Worm (Caenorhabditis elegans) whole organism, L1 larva: Measurements from ENCODE around the gene emb-8.

Experiments used
- C16A3.4 ChIP-seq: fragments of 150-350 bp; optimal IDR thresholded peaks from 2 replicates; lab custom pipeline; 2014; ENCODE audit warnings: missing biosample characterization, missing genetic modification characterization
- F16B12.6 ChIP-seq: fragments of 150-350 bp; optimal IDR thresholded peaks from 2 replicates; lab custom pipeline; 2014; ENCODE audit warnings: missing biosample characterization, missing genetic modification characterization
- alr-1 ChIP-seq: fragments of 200-800 bp; sonication (Bioruptor generic); optimal IDR thresholded peaks from 2 replicates; lab custom pipeline; 2018; ENCODE audit warnings: borderline replicate concordance, mild to moderate bottlenecking, missing genetic modification characterization, missing compliant biosample characterization
- aly-2 ChIP-seq: fragments of 150-350 bp; optimal IDR thresholded peaks from 2 replicates; lab custom pipeline; 2014; ENCODE audit warnings: missing biosample characterization, missing genetic modification characterization
- ama-1 ChIP-seq: fragments of 150-350 bp; optimal IDR thresholded peaks from 2 replicates; lab custom pipeline; 2014
- ces-1 ChIP-seq: fragments of 150-350 bp; optimal IDR thresholded peaks from 2 replicates; lab custom pipeline; 2014; ENCODE audit warnings: missing biosample characterization, missing genetic modification reagents, missing genetic modification characterization
- dpl-1 ChIP-seq, 3 experiments: fragments of 150-350 bp in 2 of 3; sonication (generic microtip) in 1 of 3; optimal IDR thresholded peaks; 2 replicates each; lab custom pipeline; 2014 to 2017; ENCODE audit warnings: missing biosample characterization in 3 of 3, missing genetic modification characterization in 3 of 3, missing genetic modification reagents in 3 of 3
- dsc-1 ChIP-seq: sonication (generic microtip); optimal IDR thresholded peaks from 2 replicates; lab custom pipeline; 2016; ENCODE audit warnings: mild to moderate bottlenecking, missing genetic modification characterization, missing compliant biosample characterization
- efl-3 ChIP-seq: fragments of 200-800 bp; sonication (Bioruptor generic); optimal IDR thresholded peaks from 2 replicates; lab custom pipeline; 2018; ENCODE audit warnings: mild to moderate bottlenecking, missing genetic modification characterization, missing compliant biosample characterization
- egl-27 ChIP-seq, 2 experiments: fragments of 150-350 bp in 1 of 2; sonication (generic microtip); optimal IDR thresholded peaks; 3 replicates each; lab custom pipeline; 2017 to 2018; ENCODE audit warnings: missing biosample characterization in 2 of 2, missing genetic modification characterization in 2 of 2, missing genetic modification reagents in 2 of 2
- ets-5 ChIP-seq: fragments of 200-800 bp; sonication (Bioruptor generic); IDR thresholded peaks from 2 replicates; pipeline ENCODE4 v1.3.6; 2022; ENCODE audit warnings: missing genetic modification characterization, missing compliant biosample characterization
- fkh-10 ChIP-seq: sonication (generic microtip); optimal IDR thresholded peaks from 2 replicates; lab custom pipeline; 2017; ENCODE audit warnings: missing biosample characterization, missing genetic modification reagents, missing genetic modification characterization
- fkh-8 ChIP-seq: sonication (generic microtip); optimal IDR thresholded peaks from 2 replicates; lab custom pipeline; 2016; ENCODE audit warnings: mild to moderate bottlenecking, missing genetic modification characterization, missing compliant biosample characterization
- fos-1 ChIP-seq: fragments of 150-350 bp; optimal IDR thresholded peaks from 2 replicates; lab custom pipeline; 2014; ENCODE audit warnings: missing biosample characterization, missing genetic modification characterization
- grh-1 ChIP-seq: fragments of 200-800 bp; sonication (Bioruptor generic); IDR thresholded peaks from 2 replicates; pipeline ENCODE4 v1.3.6; 2022; ENCODE audit warnings: missing genetic modification reagents, missing genetic modification characterization, missing compliant biosample characterization
- hpl-2 ChIP-seq: fragments of 150-350 bp; optimal IDR thresholded peaks from 2 replicates; lab custom pipeline; 2014; ENCODE audit warnings: missing biosample characterization, missing genetic modification reagents, missing genetic modification characterization
- isw-1 ChIP-seq: fragments of 200-800 bp; sonication (Bioruptor generic); IDR thresholded peaks from 2 replicates; pipeline ENCODE4 v1.3.6; 2022; ENCODE audit warnings: missing genetic modification characterization, missing compliant biosample characterization
- jun-1 ChIP-seq: fragments of 150-350 bp; optimal IDR thresholded peaks from 2 replicates; lab custom pipeline; 2014; ENCODE audit warnings: missing biosample characterization, missing genetic modification reagents, missing genetic modification characterization
- lin-14 ChIP-seq: fragments of 200-800 bp; sonication (Bioruptor generic); optimal IDR thresholded peaks from 2 replicates; lab custom pipeline; 2018; ENCODE audit warnings: mild to moderate bottlenecking, missing genetic modification characterization, moderate library complexity, missing compliant biosample characterization
- lin-35 ChIP-seq, 2 experiments: fragments of 150-350 bp; optimal IDR thresholded peaks; 2 replicates each; lab custom pipeline; 2014; ENCODE audit warnings: missing biosample characterization in 2 of 2, missing genetic modification characterization in 2 of 2, missing genetic modification reagents in 2 of 2
- lir-3 ChIP-seq: sonication (generic microtip); optimal IDR thresholded peaks from 2 replicates; lab custom pipeline; 2016; ENCODE audit warnings: mild to moderate bottlenecking, missing genetic modification characterization, moderate library complexity, missing compliant biosample characterization; ENCODE audit not compliant: poor library complexity
- mef-2 ChIP-seq: fragments of 150-350 bp; optimal IDR thresholded peaks from 2 replicates; lab custom pipeline; 2014; ENCODE audit warnings: missing biosample characterization, missing genetic modification characterization
- nhr-20 ChIP-seq: sonication (generic microtip); optimal IDR thresholded peaks from 2 replicates; lab custom pipeline; 2016; ENCODE audit warnings: mild to moderate bottlenecking, missing genetic modification characterization, missing compliant biosample characterization
- nhr-237 ChIP-seq: fragments of 150-350 bp; optimal IDR thresholded peaks from 2 replicates; lab custom pipeline; 2014; ENCODE audit warnings: missing biosample characterization, missing genetic modification characterization
- nhr-84 ChIP-seq: sonication (generic microtip); optimal IDR thresholded peaks from 2 replicates; lab custom pipeline; 2017; ENCODE audit warnings: missing biosample characterization, missing genetic modification characterization
- snpc-4 ChIP-seq: fragments of 150-350 bp; optimal IDR thresholded peaks from 2 replicates; lab custom pipeline; 2014; ENCODE audit warnings: missing biosample characterization, missing genetic modification characterization
- snu-23 ChIP-seq: sonication (generic microtip); optimal IDR thresholded peaks from 2 replicates; lab custom pipeline; 2016; ENCODE audit warnings: missing genetic modification characterization, missing compliant biosample characterization
- swsn-7 ChIP-seq: sonication (generic microtip); optimal IDR thresholded peaks from 2 replicates; lab custom pipeline; 2016; ENCODE audit warnings: missing genetic modification characterization, missing compliant biosample characterization
- tbx-2 ChIP-seq: sonication (generic microtip); optimal IDR thresholded peaks from 2 replicates; lab custom pipeline; 2016; ENCODE audit warnings: missing genetic modification characterization, missing compliant biosample characterization
- tlp-1 ChIP-seq: fragments of 150-350 bp; optimal IDR thresholded peaks from 2 replicates; lab custom pipeline; 2014; ENCODE audit warnings: missing biosample characterization, missing genetic modification characterization
- unc-130 ChIP-seq: fragments of 150-350 bp; optimal IDR thresholded peaks from 2 replicates; lab custom pipeline; 2017; ENCODE audit warnings: missing biosample characterization, missing genetic modification characterization, inconsistent platforms
- unc-30 ChIP-seq: sonication (generic microtip); optimal IDR thresholded peaks from 2 replicates; lab custom pipeline; 2017; ENCODE audit warnings: missing biosample characterization, missing genetic modification characterization
- unc-86 ChIP-seq: sonication (generic microtip); optimal IDR thresholded peaks from 2 replicates; lab custom pipeline; 2016; ENCODE audit warnings: missing genetic modification characterization, missing compliant biosample characterization
- unc-98 ChIP-seq: fragments of 200-800 bp; sonication (Bioruptor generic); IDR thresholded peaks from 2 replicates; pipeline ENCODE4 v1.3.6; 2022; ENCODE audit warnings: missing genetic modification characterization, missing compliant biosample characterization
- vab-15 ChIP-seq: sonication (generic microtip); optimal IDR thresholded peaks from 2 replicates; lab custom pipeline; 2017; ENCODE audit warnings: missing genotype, mild to moderate bottlenecking, missing genetic modification characterization, missing compliant biosample characterization
- xbp-1 ChIP-seq: sonication (generic microtip); optimal IDR thresholded peaks from 2 replicates; lab custom pipeline; 2016; ENCODE audit warnings: missing genetic modification characterization, missing compliant biosample characterization
- zip-4 ChIP-seq: fragments of 200-800 bp; sonication (Bioruptor generic); optimal IDR thresholded peaks from 2 replicates; lab custom pipeline; 2018; ENCODE audit warnings: mild to moderate bottlenecking, missing genetic modification characterization, moderate library complexity, missing compliant biosample characterization

The emb-8 gene

DNA sequence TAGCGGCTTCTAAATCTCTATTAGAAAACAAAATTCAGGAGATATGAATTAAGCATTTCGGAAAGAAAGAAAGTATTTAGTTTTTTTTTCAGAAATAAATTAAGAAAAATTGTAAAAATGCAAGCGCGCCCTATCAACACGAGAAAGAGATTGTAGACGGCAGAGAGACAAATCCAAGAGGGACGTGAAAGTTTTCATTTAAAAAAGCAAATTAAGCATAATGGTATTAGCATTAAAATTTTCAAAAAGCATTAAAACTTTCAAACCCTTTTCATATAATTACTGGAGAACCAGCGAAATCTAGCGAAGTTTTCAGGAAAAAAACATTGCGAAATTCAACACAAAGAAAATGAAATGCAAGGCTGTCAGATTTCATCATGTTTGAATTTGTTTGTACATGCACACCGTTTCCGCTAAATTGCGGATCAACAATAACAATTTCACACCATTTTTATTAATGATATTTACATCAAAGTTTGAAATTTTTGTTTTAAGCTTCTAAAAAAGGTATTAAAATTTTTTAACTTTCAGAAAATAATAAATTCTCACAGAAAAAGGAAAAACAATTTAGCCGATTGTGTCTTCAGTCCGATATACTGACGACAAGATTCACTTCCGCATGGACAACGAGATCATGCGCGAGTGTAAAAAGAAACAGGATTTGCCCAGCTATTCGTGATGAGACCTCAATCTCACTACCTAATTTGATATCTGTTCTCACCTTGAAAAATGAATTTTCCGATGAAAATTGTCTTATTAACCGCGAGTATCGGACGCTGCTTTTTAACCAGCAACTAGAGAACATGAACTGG, 36.5 kb downstream of the emb-8 start, which contains the start of gene gars-1 (continued):
- TF ChIP-seq C16A3.4 (tag; lab: Kevin White, UChicago) (peak; percentile 25), ces-1 (GFP tag; lab: Kevin White, UChicago) (no peak), unc-86 (tag; lab: Kevin White, UChicago) (no peak), mef-2 (tag; lab: Kevin White, UChicago) (no peak), fos-1 (no peak), snu-23 (GFP tag; lab: Kevin White, UChicago) (no peak), F16B12.6 (tag; lab: Kevin White, UChicago) (no peak), fkh-8 (tag; lab: Kevin White, UChicago) (no peak), lin-35 (GFP tag; optimal IDR thresholded peaks at IDR 0.05; lab: Kevin White, UChicago) (peak in 1 of 2 experiments; percentile 37), egl-27 (tag; optimal IDR thresholded peaks at IDR 0.05; lab: Kevin White, UChicago) (no peak), nhr-84 (tag; lab: Kevin White, UChicago) (no peak), nhr-237 (tag; lab: Kevin White, UChicago) (no peak), unc-98 (no peak), zip-4 (peak; percentile 82), nhr-20 (peak; percentile 4), alr-1 (tag; lab: Kevin White, UChicago) (no peak), ama-1 (lab: Kevin White, UChicago) (no peak), dpl-1 (GFP tag; optimal IDR thresholded peaks at IDR 0.05; lab: Kevin White, UChicago) (peak; percentile 6 to 53 (median 7)), dsc-1 (tag; lab: Kevin White, UChicago) (no peak), hpl-2 (no peak), ets-5 (no peak), jun-1 (tag; lab: Kevin White, UChicago) (no peak), xbp-1 (tag; lab: Kevin White, UChicago) (no peak)

ce11 chrIII:5160803-5161202, 38.7 kb downstream of the emb-8 start:
- TF ChIP-seq jun-1 (tag; lab: Kevin White, UChicago) (no peak), swsn-7 (tag; lab: Kevin White, UChicago) (no peak), vab-15 (tag; lab: Kevin White, UChicago) (no peak), aly-2 (no peak), fos-1 (no peak), fkh-10 (GFP tag; lab: Kevin White, UChicago) (no peak), zip-4 (no peak), nhr-20 (no peak), snpc-4 (tag; lab: Kevin White, UChicago) (no peak), lir-3 (tag; lab: Kevin White, UChicago) (no peak), grh-1 (GFP tag; lab: Robert Waterston, UW) (no peak), isw-1 (GFP tag; lab: Robert Waterston, UW) (no peak), efl-3 (no peak)
- TF ChIP-seq, all 84 proteins: peak for 0

ce11 chrIII:5159505-5159904, 40.0 kb downstream of the emb-8 start, which contains the start of gene T10F2.5:
Gene T10F2.5 (minus strand): TSS chrIII:5159605.
- TF ChIP-seq dpl-1 (GFP tag; optimal IDR thresholded peaks at IDR 0.05; lab: Kevin White, UChicago), result no peak
- TF ChIP-seq unc-30 (tag; lab: Kevin White, UChicago), result no peak
- no peak for TF ChIP-seq tbx-2 (tag; lab: Kevin White, UChicago)
- TF ChIP-seq tlp-1 (tag; lab: Kevin White, UChicago), result no peak
- TF ChIP-seq, all 84 proteins: peak for 0

- TF ChIP-seq egl-27 (tag; optimal IDR thresholded peaks at IDR 0.05; lab: Kevin White, UChicago) (no peak), lin-14 (no peak), unc-130 (tag; lab: Kevin White, UChicago) (no peak), tbx-2 (tag; lab: Kevin White, UChicago) (no peak), aly-2 (no peak), lin-35 (GFP tag; optimal IDR thresholded peaks at IDR 0.05; lab: Kevin White, UChicago) (no peak)
Measured at ce11 chrIII:5158674-5159073, 40.8 kb downstream of the emb-8 start, which contains the start of gene oxy-4. Gene oxy-4 (minus strand): TSS chrIII:5158774.
